Worm (Caenorhabditis elegans): Measurements from ENCODE around the gene ndua-7.

ndua-7 gene

ce11 chrII:13505977-13506568 is 11.7 kb upstream of the ndua-7 start:
- TF ChIP-seq lin-32 (GFP tag; optimal IDR thresholded peaks at IDR 0.05) (no peak), hlh-1 (tag; optimal IDR thresholded peaks at IDR 0.05) (no peak), tbx-8 (GFP tag; optimal IDR thresholded peaks at IDR 0.05) (no peak), M03D4.4 (tag; optimal IDR thresholded peaks at IDR 0.05) (no peak), ceh-83 (GFP tag; optimal IDR thresholded peaks at IDR 0.05) (no peak), lsy-2 (tag; optimal IDR thresholded peaks at IDR 0.05) (no peak), nhr-12 (tag; optimal IDR thresholded peaks at IDR 0.05) (no peak), zip-8 (tag; optimal IDR thresholded peaks at IDR 0.05) (no peak), ham-2 (GFP tag; optimal IDR thresholded peaks at IDR 0.05) (no peak), ceh-39 (tag; optimal IDR thresholded peaks at IDR 0.05) (no peak)

- TF ChIP-seq mab-5 (tag; optimal IDR thresholded peaks at IDR 0.05) (no peak), sem-2 (GFP tag; optimal IDR thresholded peaks at IDR 0.05) (no peak), zip-8 (tag; optimal IDR thresholded peaks at IDR 0.05) (no peak), drap-1 (GFP tag; optimal IDR thresholded peaks at IDR 0.05) (no peak), snpc-4 (tag; optimal IDR thresholded peaks at IDR 0.05) (no peak), unc-120 (tag; optimal IDR thresholded peaks at IDR 0.05; ENCODE audit: poor library complexity, severe bottlenecking) (no peak), lin-13 (tag; optimal IDR thresholded peaks at IDR 0.05) (no peak), ztf-11 (tag; optimal IDR thresholded peaks at IDR 0.05) (no peak), mls-2 (tag; optimal IDR thresholded peaks at IDR 0.05) (no peak), mep-1 (tag; optimal IDR thresholded peaks at IDR 0.05) (no peak), elt-1 (tag; optimal IDR thresholded peaks at IDR 0.05; ENCODE audit: borderline replicate concordance, insufficient read depth) (no peak), M03D4.4 (tag; optimal IDR thresholded peaks at IDR 0.05) (no peak), ceh-83 (GFP tag; optimal IDR thresholded peaks at IDR 0.05) (no peak), nhr-237 (tag; optimal IDR thresholded peaks at IDR 0.05) (no peak), lin-32 (GFP tag; optimal IDR thresholded peaks at IDR 0.05) (no peak), nhr-12 (tag; optimal IDR thresholded peaks at IDR 0.05) (no peak), bed-3 (GFP tag; optimal IDR thresholded peaks at IDR 0.05) (no peak), pha-4 (tag; optimal IDR thresholded peaks at IDR 0.05) (no peak), nhr-2 (tag; optimal IDR thresholded peaks at IDR 0.05) (no peak)
These were observed 11.0 kb upstream of the ndua-7 start for ce11 chrII:13505386-13505785.

ce11 chrII:13503653-13504052 is 9.3 kb upstream of the ndua-7 start, which contains the start of gene F54F11.1:
TSS of gene F54F11.1 (plus strand) at chrII:13503953.
- TF ChIP-seq mab-5 (tag; optimal IDR thresholded peaks at IDR 0.05) (no peak), unc-62 (GFP tag; optimal IDR thresholded peaks at IDR 0.05) (no peak), elt-1 (tag; optimal IDR thresholded peaks at IDR 0.05; ENCODE audit: borderline replicate concordance, insufficient read depth) (no peak), ces-1 (GFP tag; optimal IDR thresholded peaks at IDR 0.05) (no peak), bed-3 (GFP tag; optimal IDR thresholded peaks at IDR 0.05) (no peak), pha-4 (tag; optimal IDR thresholded peaks at IDR 0.05) (no peak), flh-1 (GFP tag; optimal IDR thresholded peaks at IDR 0.05) (no peak), ceh-39 (tag; optimal IDR thresholded peaks at IDR 0.05) (no peak), tbx-8 (GFP tag; optimal IDR thresholded peaks at IDR 0.05) (no peak), ceh-43 (GFP tag; optimal IDR thresholded peaks at IDR 0.05) (no peak), nhr-28 (tag; optimal IDR thresholded peaks at IDR 0.05) (no peak), hlh-1 (tag; optimal IDR thresholded peaks at IDR 0.05) (no peak), mep-1 (tag; optimal IDR thresholded peaks at IDR 0.05) (no peak)

ce11 chrII:13501575-13501974 is 7.2 kb upstream of the ndua-7 start, which contains the start of gene F45H10.5:
TSS of gene F45H10.5 (plus strand) at chrII:13501875.
- no peak for TF ChIP-seq elt-3 (tag; optimal IDR thresholded peaks at IDR 0.05)
- no peak for TF ChIP-seq lsy-2 (tag; optimal IDR thresholded peaks at IDR 0.05)
- TF ChIP-seq nhr-28 (tag; optimal IDR thresholded peaks at IDR 0.05) = no peak
- TF ChIP-seq ztf-11 (tag; optimal IDR thresholded peaks at IDR 0.05) = no peak
- TF ChIP-seq unc-39 (tag; optimal IDR thresholded peaks at IDR 0.05) = no peak
- no peak for TF ChIP-seq zip-8 (tag; optimal IDR thresholded peaks at IDR 0.05)
- TF ChIP-seq blmp-1 (tag; optimal IDR thresholded peaks at IDR 0.05) = no peak
- no peak for TF ChIP-seq mep-1 (tag; optimal IDR thresholded peaks at IDR 0.05)
- no peak for TF ChIP-seq snpc-4 (tag; optimal IDR thresholded peaks at IDR 0.05)
- no peak for TF ChIP-seq bed-3 (GFP tag; optimal IDR thresholded peaks at IDR 0.05)
- no peak for TF ChIP-seq unc-62 (GFP tag; optimal IDR thresholded peaks at IDR 0.05)
- TF ChIP-seq sem-2 (GFP tag; optimal IDR thresholded peaks at IDR 0.05) = no peak
- TF ChIP-seq ceh-43 (GFP tag; optimal IDR thresholded peaks at IDR 0.05) = no peak
- no peak for TF ChIP-seq elt-1 (tag; optimal IDR thresholded peaks at IDR 0.05; ENCODE audit: borderline replicate concordance, insufficient read depth)
- no peak for TF ChIP-seq lin-32 (GFP tag; optimal IDR thresholded peaks at IDR 0.05)
- TF ChIP-seq mab-5 (tag; optimal IDR thresholded peaks at IDR 0.05) = no peak
- TF ChIP-seq drap-1 (GFP tag; optimal IDR thresholded peaks at IDR 0.05) = no peak
